Fruit fly (Drosophila melanogaster) Kc167 (cell line): ENCODE results near the gene CG34288.

Source experiments
- Myc ChIP-seq: fragments of >200 bp; optimal IDR thresholded peaks from 2 replicates; lab custom pipeline; 2017; ENCODE audit warnings: missing external identifiers
- insv ChIP-seq: fragments of >200 bp; optimal IDR thresholded peaks from 3 replicates; lab custom pipeline; 2018; ENCODE audit warnings: missing external identifiers
- psq ChIP-seq: fragments of >200 bp; optimal IDR thresholded peaks from 2 replicates; lab custom pipeline; 2017; ENCODE audit warnings: missing external identifiers

DNA sequence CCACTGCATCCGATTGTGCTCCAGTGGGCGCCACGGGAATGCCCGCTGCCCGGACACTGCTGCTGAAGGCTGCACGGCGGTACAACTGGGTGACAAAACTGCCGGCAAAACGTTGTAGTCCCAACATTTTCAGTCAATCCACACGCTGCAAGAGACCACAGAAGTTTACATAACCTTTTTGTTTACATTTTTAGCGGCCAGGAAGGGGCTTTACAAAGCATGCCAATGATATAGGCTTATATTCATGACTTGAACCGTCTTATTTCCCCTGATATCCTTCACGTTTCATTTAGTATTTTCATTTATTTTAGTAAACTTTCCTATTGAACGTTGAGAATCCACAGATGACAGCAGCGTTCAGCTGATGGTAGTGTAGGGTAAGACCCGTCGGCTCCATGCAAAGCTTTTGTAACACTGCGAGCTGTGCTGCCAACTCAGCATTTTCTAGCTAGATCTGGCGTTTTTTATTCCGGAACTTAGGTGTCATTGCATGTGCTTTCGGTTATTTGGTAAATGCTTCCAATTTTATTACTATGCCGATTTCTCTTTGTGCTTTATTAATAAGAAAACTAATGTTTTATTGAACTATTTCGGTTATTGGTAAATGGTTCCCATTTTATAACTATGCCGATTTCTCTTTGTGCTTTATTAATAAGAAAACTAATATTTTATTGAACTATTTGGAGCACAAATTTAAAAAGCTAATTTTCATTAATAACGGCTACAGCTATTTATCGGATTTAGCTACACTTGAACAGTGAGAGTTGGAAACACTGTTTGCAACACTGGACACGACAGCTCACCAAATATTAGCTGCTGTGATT is 36.3 kb downstream of the CG34288 start, which contains the start of the genes CG13850 and lqfR:
- TF ChIP-seq Myc (lab: Kevin White, UChicago): no peak
- no peak for TF ChIP-seq insv (lab: Kevin White, UChicago)
- no peak for TF ChIP-seq psq
